Fruit fly (Drosophila melanogaster) Kc167 (cell line): ENCODE measurements around the gene alpha-Est6.

Experiments
- Myc ChIP-seq: fragments of >200 bp; optimal IDR thresholded peaks from 2 replicates; lab custom pipeline; 2017; ENCODE audit warnings: missing external identifiers
- Sin3A ChIP-seq: fragments of >200 bp; optimal IDR thresholded peaks from 2 replicates; lab custom pipeline; 2018; ENCODE audit warnings: missing external identifiers
- h ChIP-seq: fragments of >200 bp; optimal IDR thresholded peaks from 3 replicates; lab custom pipeline; 2018; ENCODE audit warnings: missing external identifiers
- insv ChIP-seq: fragments of >200 bp; optimal IDR thresholded peaks from 3 replicates; lab custom pipeline; 2018; ENCODE audit warnings: missing external identifiers
- psq ChIP-seq: fragments of >200 bp; optimal IDR thresholded peaks from 2 replicates; lab custom pipeline; 2017; ENCODE audit warnings: missing external identifiers
- ttk ChIP-seq: sonication (Bioruptor generic); optimal IDR thresholded peaks from 2 replicates; lab custom pipeline; 2017; ENCODE audit warnings: missing external identifiers

dm6 chr3R:7499488-7499887, 29.1 kb downstream of the alpha-Est6 start:
- TF ChIP-seq psq (lab: Kevin White, UChicago) (no peak), h (no peak), Myc (lab: Kevin White, UChicago) (no peak), ttk (lab: Kevin White, UChicago) (no peak), Sin3A (lab: Kevin White, UChicago) (no peak), insv (no peak)
